Fruit fly (Drosophila melanogaster) whole organism, embryonic: ENCODE data around the gene sbr.

Experiments used
- C15 ChIP-seq: fragments of 200-800 bp; sonication (Bioruptor generic); IDR thresholded peaks from 3 replicates; pipeline ENCODE4 v1.3.6; 2022; ENCODE audit warnings: missing biosample characterization, missing genetic modification characterization
- CG11504 ChIP-seq: fragments of 200-800 bp; sonication (Bioruptor generic); optimal IDR thresholded peaks from 3 replicates; lab custom pipeline; 2019; ENCODE audit warnings: missing biosample characterization, mild to moderate bottlenecking, missing genetic modification characterization, moderate library complexity
- CG12744 ChIP-seq: fragments of 200-800 bp; sonication (Bioruptor generic); optimal IDR thresholded peaks from 2 replicates; lab custom pipeline; 2016; ENCODE audit warnings: missing biosample characterization, missing genetic modification characterization
- CG12769 ChIP-seq: fragments of 200-800 bp; sonication (Bioruptor generic); optimal IDR thresholded peaks from 2 replicates; lab custom pipeline; 2019; ENCODE audit warnings: missing biosample characterization, mild to moderate bottlenecking, missing genetic modification characterization, moderate library complexity
- CG15073 ChIP-seq: fragments of 200-800 bp; sonication (Bioruptor generic); optimal IDR thresholded peaks from 2 replicates; lab custom pipeline; 2016; ENCODE audit warnings: missing biosample characterization, missing genetic modification characterization
- CG2116 ChIP-seq: fragments of 200-800 bp; sonication (Bioruptor generic); optimal IDR thresholded peaks from 3 replicates; lab custom pipeline; 2018; ENCODE audit warnings: missing biosample characterization, mild to moderate bottlenecking, missing genetic modification characterization
- CG30020 ChIP-seq: fragments of 200-800 bp; optimal IDR thresholded peaks from 2 replicates; lab custom pipeline; 2019; ENCODE audit warnings: missing biosample characterization, mild to moderate bottlenecking, missing genetic modification characterization, moderate library complexity
- CG30431 ChIP-seq: fragments of 200-800 bp; sonication (Bioruptor generic); optimal IDR thresholded peaks from 2 replicates; lab custom pipeline; 2017; ENCODE audit warnings: missing biosample characterization, missing genetic modification characterization
- CG34422 ChIP-seq: fragments of 200-800 bp; sonication (Bioruptor generic); IDR thresholded peaks from 3 replicates; pipeline ENCODE4 v1.3.6; 2022; ENCODE audit warnings: missing biosample characterization, missing genetic modification characterization
- CG3847 ChIP-seq: fragments of 200-800 bp; sonication (Bioruptor generic); IDR thresholded peaks from 2 replicates; pipeline ENCODE4 v1.3.6; 2022; ENCODE audit warnings: missing biosample characterization, missing genetic modification characterization
- CG4328 ChIP-seq: fragments of 200-800 bp; sonication (Bioruptor generic); optimal IDR thresholded peaks from 3 replicates; lab custom pipeline; 2017; ENCODE audit warnings: missing biosample characterization, missing genetic modification reagents, missing genetic modification characterization
- CG5953 ChIP-seq: fragments of 200-800 bp; sonication (Bioruptor generic); IDR thresholded peaks from 2 replicates; pipeline ENCODE4 v1.3.6; 2022; ENCODE audit warnings: missing biosample characterization, missing genetic modification characterization
- CG6791 ChIP-seq: fragments of 200-800 bp; sonication (Bioruptor generic); IDR thresholded peaks from 3 replicates; pipeline ENCODE4 v1.3.6; 2022; ENCODE audit warnings: missing biosample characterization, missing genetic modification characterization; ENCODE audit not compliant: partially characterized antibody
- CG7372 ChIP-seq: fragments of 200-800 bp; sonication (Bioruptor generic); IDR thresholded peaks from 2 replicates; pipeline ENCODE4 v1.3.6; 2022; ENCODE audit warnings: missing biosample characterization, missing genetic modification characterization
- CG7556 ChIP-seq: fragments of 200-800 bp; sonication (Bioruptor generic); optimal IDR thresholded peaks from 2 replicates; lab custom pipeline; 2017; ENCODE audit warnings: missing biosample characterization, mild to moderate bottlenecking, missing genetic modification characterization
- CG8089 ChIP-seq: fragments of 200-800 bp; sonication (Bioruptor generic); optimal IDR thresholded peaks from 3 replicates; lab custom pipeline; 2016; ENCODE audit warnings: missing biosample characterization, missing genetic modification characterization
- CG8944 ChIP-seq: fragments of 200-800 bp; sonication (Bioruptor generic); optimal IDR thresholded peaks from 3 replicates; lab custom pipeline; 2016; ENCODE audit warnings: missing biosample characterization, missing genetic modification characterization
- CG9876 ChIP-seq: fragments of 200-800 bp; sonication (Bioruptor generic); optimal IDR thresholded peaks from 2 replicates; lab custom pipeline; 2016; ENCODE audit warnings: missing biosample characterization, missing genetic modification characterization
- CkIIα-i1 ChIP-seq: fragments of 200-800 bp; sonication (Bioruptor generic); IDR thresholded peaks from 2 replicates; pipeline ENCODE4 v1.3.6; 2022; ENCODE audit warnings: missing biosample characterization, missing genetic modification characterization
- Dad ChIP-seq: fragments of 200-800 bp; sonication (Bioruptor generic); optimal IDR thresholded peaks from 3 replicates; lab custom pipeline; 2016; ENCODE audit warnings: missing biosample characterization, missing genetic modification characterization
- ERR ChIP-seq: fragments of 200-800 bp; sonication (Bioruptor generic); optimal IDR thresholded peaks from 2 replicates; lab custom pipeline; 2016; ENCODE audit warnings: missing biosample characterization, missing genetic modification characterization
- Hey ChIP-seq: fragments of 200-800 bp; sonication (Bioruptor generic); optimal IDR thresholded peaks from 3 replicates; lab custom pipeline; 2018; ENCODE audit warnings: missing biosample characterization, mild to moderate bottlenecking, missing genetic modification characterization
- Hmx ChIP-seq: fragments of 200-800 bp; sonication (Bioruptor generic); optimal IDR thresholded peaks from 2 replicates; lab custom pipeline; 2016; ENCODE audit warnings: missing biosample characterization, missing genetic modification characterization
- Lpt ChIP-seq: fragments of >200 bp; optimal IDR thresholded peaks from 2 replicates; lab custom pipeline; 2018; ENCODE audit warnings: missing biosample characterization, missing genetic modification characterization
- Med ChIP-seq: fragments of 200-800 bp; sonication (Bioruptor generic); peaks from one replicate; lab custom pipeline; 2016; ENCODE audit warnings: missing biosample characterization, missing genetic modification characterization, mild to moderate bottlenecking, inconsistent platforms, moderate library complexity
- Sry-β ChIP-seq: fragments of 200-800 bp; sonication (Bioruptor generic); optimal IDR thresholded peaks from 2 replicates; lab custom pipeline; 2018; ENCODE audit warnings: missing biosample characterization, mild to moderate bottlenecking, missing genetic modification characterization, moderate library complexity
- Ssrp ChIP-seq: fragments of 200-800 bp; sonication (Bioruptor generic); optimal IDR thresholded peaks from 2 replicates; lab custom pipeline; 2018; ENCODE audit warnings: missing biosample characterization, mild to moderate bottlenecking, missing genetic modification characterization, moderate library complexity
- Vsx1 ChIP-seq: fragments of 200-800 bp; sonication (Bioruptor generic); optimal IDR thresholded peaks from 2 replicates; lab custom pipeline; 2017; ENCODE audit warnings: missing biosample characterization, mild to moderate bottlenecking, missing genetic modification characterization, missing genetic modification reagents
- cad ChIP-seq: fragments of >200 bp; optimal IDR thresholded peaks from 2 replicates; lab custom pipeline; 2017; ENCODE audit warnings: missing biosample characterization, missing genetic modification characterization
- croc ChIP-seq: fragments of 200-800 bp; sonication (Bioruptor generic); conservative IDR thresholded peaks from 3 replicates; pipeline ENCODE4 v1.3.6; 2022; ENCODE audit warnings: missing biosample characterization, missing genetic modification characterization
- cwo ChIP-seq: fragments of 200-800 bp; sonication (Bioruptor generic); optimal IDR thresholded peaks from 3 replicates; lab custom pipeline; 2017; ENCODE audit warnings: missing biosample characterization, missing genetic modification characterization, mild to moderate bottlenecking, moderate library complexity, missing genetic modification reagents
- dati ChIP-seq: fragments of 200-800 bp; sonication (Bioruptor generic); IDR thresholded peaks from 2 replicates; pipeline ENCODE4 v1.3.6; 2022; ENCODE audit warnings: missing biosample characterization, missing genetic modification characterization
- exex ChIP-seq: fragments of 200-800 bp; sonication (Bioruptor generic); optimal IDR thresholded peaks from 4 replicates; lab custom pipeline; 2018; ENCODE audit warnings: missing biosample characterization, mild to moderate bottlenecking, missing genetic modification characterization, moderate library complexity
- grn ChIP-seq: fragments of 200-800 bp; sonication (Bioruptor generic); optimal IDR thresholded peaks from 3 replicates; lab custom pipeline; 2017; ENCODE audit warnings: missing biosample characterization, missing genetic modification characterization
- hkb ChIP-seq, 2 experiments: fragments of 200-800 bp in 1 of 2; fragments of >200 bp in 1 of 2; sonication (Bioruptor generic) in 1 of 2; IDR thresholded peaks in 1 of 2; optimal IDR thresholded peaks in 1 of 2; 2 replicates each; pipeline versions ENCODE4 v1.3.6 to Lab custom; 2017 to 2022; ENCODE audit warnings: missing biosample characterization in 1 of 2, missing genetic modification characterization in 1 of 2
- lmd ChIP-seq: fragments of 200-800 bp; sonication (Bioruptor generic); IDR thresholded peaks from 2 replicates; pipeline ENCODE4 v1.3.6; 2022; ENCODE audit warnings: missing biosample characterization, missing genetic modification characterization
- luna ChIP-seq: fragments of 200-800 bp; sonication (Bioruptor generic); optimal IDR thresholded peaks from 2 replicates; lab custom pipeline; 2016; ENCODE audit warnings: missing biosample characterization, missing genetic modification characterization
- onecut ChIP-seq: fragments of 200-800 bp; sonication (Bioruptor generic); IDR thresholded peaks from 2 replicates; pipeline ENCODE4 v1.3.6; 2022; ENCODE audit warnings: missing biosample characterization, missing genetic modification characterization
- p53 ChIP-seq: fragments of 200-800 bp; sonication (Bioruptor generic); optimal IDR thresholded peaks from 2 replicates; lab custom pipeline; 2016; ENCODE audit warnings: missing biosample characterization, missing genetic modification characterization
- peb ChIP-seq: fragments of 200-800 bp; sonication (Bioruptor generic); IDR thresholded peaks from 2 replicates; pipeline ENCODE4 v1.3.6; 2022; ENCODE audit warnings: missing biosample characterization, missing genetic modification characterization
- row ChIP-seq: fragments of 200-800 bp; sonication (Bioruptor generic); IDR thresholded peaks from 3 replicates; pipeline ENCODE4 v1.3.6; 2022; ENCODE audit warnings: missing biosample characterization, missing genetic modification characterization
- schlank ChIP-seq: fragments of 200-800 bp; sonication (Bioruptor generic); optimal IDR thresholded peaks from 2 replicates; lab custom pipeline; 2018; ENCODE audit warnings: missing biosample characterization, mild to moderate bottlenecking, missing genetic modification characterization
- sd ChIP-seq: fragments of 200-800 bp; sonication (Bioruptor generic); optimal IDR thresholded peaks from 3 replicates; lab custom pipeline; 2018; ENCODE audit warnings: missing biosample characterization, mild to moderate bottlenecking, missing genetic modification characterization, moderate library complexity
- sens ChIP-seq: fragments of 200-800 bp; sonication (Bioruptor generic); peaks from one replicate; lab custom pipeline; 2016; ENCODE audit warnings: missing biosample characterization, missing genetic modification characterization
- so ChIP-seq: fragments of 200-800 bp; sonication (Bioruptor generic); IDR thresholded peaks from 3 replicates; pipeline ENCODE4 v1.3.6; 2022; ENCODE audit warnings: missing biosample characterization, missing genetic modification characterization
- sug ChIP-seq: fragments of 200-800 bp; optimal IDR thresholded peaks from 2 replicates; lab custom pipeline; 2019; ENCODE audit warnings: missing biosample characterization, mild to moderate bottlenecking, missing genetic modification characterization, moderate library complexity
- toy ChIP-seq: fragments of 200-800 bp; sonication (Bioruptor generic); IDR thresholded peaks from 2 replicates; pipeline ENCODE4 v1.3.6; 2022; ENCODE audit warnings: missing biosample characterization, missing genetic modification characterization
- twi ChIP-seq: fragments of 200-800 bp; optimal IDR thresholded peaks from 2 replicates; lab custom pipeline; 2019; ENCODE audit warnings: missing biosample characterization, mild to moderate bottlenecking, missing genetic modification characterization, moderate library complexity
- vnd ChIP-seq: fragments of 200-800 bp; sonication (Bioruptor generic); IDR thresholded peaks from 3 replicates; pipeline ENCODE4 v1.3.6; 2022; ENCODE audit warnings: missing biosample characterization, missing genetic modification characterization; ENCODE audit not compliant: partially characterized antibody
- wdn ChIP-seq: fragments of 200-800 bp; sonication (Bioruptor generic); IDR thresholded peaks from 2 replicates; pipeline ENCODE4 v1.3.6; 2022; ENCODE audit warnings: missing biosample characterization, missing genetic modification characterization

sbr gene

dm6 chrX:10845256-10845655, 1.6 kb downstream of the sbr start:
- TF ChIP-seq luna (GFP tag; lab: Kevin White, UChicago), result no peak
- peak; percentile 16 for TF ChIP-seq sens (GFP tag; lab: Kevin White, UChicago)
- TF ChIP-seq Med (GFP tag; lab: Kevin White, UChicago), result peak; percentile 64

- no peak for TF ChIP-seq CG8089 (GFP tag; lab: Kevin White, UChicago)
- no peak for TF ChIP-seq CG30431 (GFP tag; lab: Kevin White, UChicago)
- TF ChIP-seq exex (tag; lab: Kevin White, UChicago), result peak; percentile 69
- no peak for TF ChIP-seq lmd
- peak; percentile 17 for TF ChIP-seq sug (tag; lab: Kevin White, UChicago)
- no peak for TF ChIP-seq cad (GFP tag; lab: Kevin White, UChicago)
- TF ChIP-seq Dad (GFP tag; lab: Kevin White, UChicago), result no peak
- TF ChIP-seq Lpt, result no peak
- TF ChIP-seq sd, result peak; percentile 3
- no peak for TF ChIP-seq Ssrp
- peak; percentile 40; the same call in 1 of the 3 replicates for TF ChIP-seq vnd (GFP tag; lab: Robert Waterston, UW)
- TF ChIP-seq onecut (GFP tag; lab: Robert Waterston, UW), result no peak
- TF ChIP-seq cwo, result peak; percentile 54
- TF ChIP-seq CG3847 (GFP tag; lab: Robert Waterston, UW), result no peak
- TF ChIP-seq toy (GFP tag; lab: Robert Waterston, UW), result no peak
- TF ChIP-seq CG9876 (GFP tag; lab: Kevin White, UChicago), result no peak
- TF ChIP-seq CG8944 (GFP tag; lab: Kevin White, UChicago), result no peak
- TF ChIP-seq CG2116, result no peak
- no peak for TF ChIP-seq C15
- TF ChIP-seq grn (GFP tag; lab: Kevin White, UChicago), result peak; percentile 73
- no peak for TF ChIP-seq CG30020 (tag; lab: Kevin White, UChicago)
- no peak for TF ChIP-seq CG12769
- peak; percentile 100 for TF ChIP-seq Hey (tag; lab: Kevin White, UChicago)
- no peak for TF ChIP-seq p53 (GFP tag; lab: Kevin White, UChicago)
- TF ChIP-seq Vsx1, result no peak
- TF ChIP-seq, all 482 proteins: peak for 7
Observed at dm6 chrX:10844807-10845206, 2.1 kb downstream of the sbr start, which contains the start of gene CG32669. CG32669 (minus strand) TSS chrX:10845081.

dm6 chrX:10841717-10842255, 5.1 kb downstream of the sbr start, which contains the start of gene CG15209:
CG15209 (plus strand) TSS chrX:10842205.
- TF ChIP-seq CG7556 (GFP tag; lab: Kevin White, UChicago) (no peak), CG34422 (GFP tag; lab: Robert Waterston, UW) (no peak), Med (GFP tag; lab: Kevin White, UChicago) (peak; percentile 2), row (GFP tag; lab: Robert Waterston, UW) (0 out of 3 replicates have a peak, but pooled peaks have one; percentile 11), Sry-β (GFP tag; lab: Kevin White, UChicago) (peak; percentile 79), so (GFP tag; lab: Robert Waterston, UW) (no peak), vnd (GFP tag; lab: Robert Waterston, UW) (no peak), Hmx (no peak), CG11504 (no peak), CG5953 (no peak), p53 (GFP tag; lab: Kevin White, UChicago) (no peak), dati (GFP tag; lab: Robert Waterston, UW) (no peak), CG15073 (no peak), hkb (optimal IDR thresholded peaks at IDR 0.05; lab: Kevin White, UChicago) (no peak), hkb (GFP tag; IDR thresholded peaks at IDR 0.05; lab: Robert Waterston, UW) (no peak), wdn (no peak), ERR (GFP tag; lab: Kevin White, UChicago) (no peak), twi (no peak), CkIIα-i1 (GFP tag; lab: Robert Waterston, UW) (no peak), schlank (tag; lab: Kevin White, UChicago) (no peak), croc (GFP tag; lab: Robert Waterston, UW) (no peak), CG12744 (no peak), CG4328 (no peak), CG6791 (GFP tag; lab: Robert Waterston, UW) (no peak), peb (no peak), CG7372 (GFP tag; lab: Robert Waterston, UW) (no peak)
